Fruit fly (Drosophila melanogaster) whole organism, embryonic: ENCODE results near the gene Fum1.

ENCODE experiments used
- Bdp1 ChIP-seq: fragments of 200-800 bp; sonication (Bioruptor generic); optimal IDR thresholded peaks from 3 replicates; lab custom pipeline; 2016; ENCODE audit warnings: missing biosample characterization, missing genetic modification characterization
- CG10267 ChIP-seq: fragments of 200-800 bp; sonication (Bioruptor generic); optimal IDR thresholded peaks from 2 replicates; lab custom pipeline; 2018; ENCODE audit warnings: missing biosample characterization, mild to moderate bottlenecking, missing genetic modification characterization, moderate library complexity
- CG11560 ChIP-seq: fragments of 200-800 bp; sonication (Bioruptor generic); IDR thresholded peaks from 3 replicates; pipeline ENCODE4 v1.3.6; 2022; ENCODE audit warnings: missing biosample characterization, missing genetic modification characterization
- CG12659 ChIP-seq: fragments of 200-800 bp; sonication (Bioruptor generic); optimal IDR thresholded peaks from 3 replicates; lab custom pipeline; 2017; ENCODE audit warnings: mild to moderate bottlenecking, missing biosample characterization, missing genetic modification reagents, missing genetic modification characterization
- CG1832 ChIP-seq: fragments of 200-800 bp; sonication (Bioruptor generic); optimal IDR thresholded peaks from 2 replicates; lab custom pipeline; 2017; ENCODE audit warnings: missing biosample characterization, mild to moderate bottlenecking, missing genetic modification characterization, inconsistent platforms
- CG18619 ChIP-seq: fragments of 200-800 bp; sonication (Bioruptor generic); optimal IDR thresholded peaks from 3 replicates; lab custom pipeline; 2017; ENCODE audit warnings: missing biosample characterization, mild to moderate bottlenecking, missing genetic modification characterization
- CG34376 ChIP-seq: fragments of 200-800 bp; sonication (Bioruptor generic); optimal IDR thresholded peaks from 2 replicates; lab custom pipeline; 2018; ENCODE audit warnings: missing biosample characterization, mild to moderate bottlenecking, missing genetic modification characterization
- CG3995 ChIP-seq: fragments of 200-800 bp; sonication (Bioruptor generic); optimal IDR thresholded peaks from 3 replicates; lab custom pipeline; 2016; ENCODE audit warnings: missing biosample characterization, missing genetic modification characterization
- CG4282 ChIP-seq: fragments of 200-800 bp; sonication (Bioruptor generic); optimal IDR thresholded peaks from 2 replicates; lab custom pipeline; 2016; ENCODE audit warnings: missing biosample characterization, missing genetic modification characterization
- CG7786 ChIP-seq: fragments of 200-800 bp; sonication (Bioruptor generic); optimal IDR thresholded peaks from 2 replicates; lab custom pipeline; 2016; ENCODE audit warnings: missing biosample characterization, missing genetic modification characterization
- CG8388 ChIP-seq: fragments of 200-800 bp; sonication (Bioruptor generic); optimal IDR thresholded peaks from 2 replicates; lab custom pipeline; 2019; ENCODE audit warnings: missing biosample characterization, mild to moderate bottlenecking, missing genetic modification characterization, moderate library complexity
- CG8924 ChIP-seq: fragments of 200-800 bp; optimal IDR thresholded peaks from 3 replicates; lab custom pipeline; 2019; ENCODE audit warnings: missing biosample characterization, mild to moderate bottlenecking, missing genetic modification characterization, moderate library complexity
- CG9932 ChIP-seq: fragments of 200-800 bp; sonication (Bioruptor generic); IDR thresholded peaks from 2 replicates; pipeline ENCODE4 v1.3.6; 2022; ENCODE audit warnings: missing biosample characterization, missing genetic modification characterization
- Dp ChIP-seq: fragments of 200-800 bp; sonication (Bioruptor generic); optimal IDR thresholded peaks from 2 replicates; lab custom pipeline; 2018; ENCODE audit warnings: missing biosample characterization, mild to moderate bottlenecking, missing genetic modification characterization, moderate library complexity
- Ets65A ChIP-seq: fragments of 200-800 bp; sonication (Bioruptor generic); peaks from one replicate; lab custom pipeline; 2016; ENCODE audit warnings: missing biosample characterization, missing genetic modification characterization
- Ets97D ChIP-seq: fragments of 200-800 bp; sonication (Bioruptor generic); optimal IDR thresholded peaks from 3 replicates; lab custom pipeline; 2016; ENCODE audit warnings: missing biosample characterization, missing genetic modification characterization
- Fer1 ChIP-seq: fragments of 200-800 bp; sonication (Bioruptor generic); optimal IDR thresholded peaks from 2 replicates; lab custom pipeline; 2017; ENCODE audit warnings: missing biosample characterization, mild to moderate bottlenecking, missing genetic modification characterization
- HLH4C ChIP-seq: fragments of 200-800 bp; sonication (Bioruptor generic); IDR thresholded peaks from 3 replicates; pipeline ENCODE4 v1.3.6; 2022; ENCODE audit warnings: missing biosample characterization, missing genetic modification characterization; ENCODE audit not compliant: partially characterized antibody
- HmgZ ChIP-seq: fragments of 200-800 bp; sonication (Bioruptor generic); optimal IDR thresholded peaks from 2 replicates; lab custom pipeline; 2018; ENCODE audit warnings: missing biosample characterization, mild to moderate bottlenecking, missing genetic modification characterization
- MESR4 ChIP-seq: fragments of 200-800 bp; sonication (Bioruptor generic); optimal IDR thresholded peaks from 2 replicates; lab custom pipeline; 2018; ENCODE audit warnings: missing biosample characterization, mild to moderate bottlenecking, missing genetic modification characterization, moderate library complexity
- Mes4 ChIP-seq: fragments of 200-800 bp; sonication (Bioruptor generic); optimal IDR thresholded peaks from 2 replicates; lab custom pipeline; 2016; ENCODE audit warnings: missing biosample characterization, missing genetic modification characterization
- Myb ChIP-seq: fragments of 200-800 bp; sonication (Bioruptor generic); optimal IDR thresholded peaks from 2 replicates; lab custom pipeline; 2016; ENCODE audit warnings: missing biosample characterization, missing genetic modification characterization
- Nf-YC ChIP-seq: fragments of 200-800 bp; optimal IDR thresholded peaks from 3 replicates; lab custom pipeline; 2019; ENCODE audit warnings: missing biosample characterization, mild to moderate bottlenecking, missing genetic modification characterization, moderate library complexity
- NfI ChIP-seq: fragments of 200-800 bp; sonication (Bioruptor generic); optimal IDR thresholded peaks from 3 replicates; lab custom pipeline; 2018; ENCODE audit warnings: missing biosample characterization, mild to moderate bottlenecking, missing genetic modification characterization, moderate library complexity
- PHDP ChIP-seq: fragments of 200-800 bp; sonication (Bioruptor generic); optimal IDR thresholded peaks from 3 replicates; lab custom pipeline; 2018; ENCODE audit warnings: missing biosample characterization, mild to moderate bottlenecking, missing genetic modification characterization, moderate library complexity
- Rfx ChIP-seq: fragments of 200-800 bp; sonication (Bioruptor generic); IDR thresholded peaks from 2 replicates; pipeline ENCODE4 v1.3.6; 2022; ENCODE audit warnings: missing biosample characterization, missing genetic modification characterization
- Sry-δ ChIP-seq: fragments of 200-800 bp; sonication (Bioruptor generic); optimal IDR thresholded peaks from 2 replicates; lab custom pipeline; 2016; ENCODE audit warnings: missing biosample characterization, missing genetic modification characterization
- Trl ChIP-seq, 3 experiments: fragments of >200 bp in 2 of 3; fragments of 200-800 bp in 1 of 3; sonication (Bioruptor generic) in 1 of 3; optimal IDR thresholded peaks; 2 replicates in 1 of 3; 3 replicates in 2 of 3; lab custom pipeline; 2016 to 2017; ENCODE audit warnings: missing biosample characterization in 1 of 3, missing genetic modification characterization in 1 of 3
- ac ChIP-seq: fragments of 200-800 bp; sonication (Bioruptor generic); optimal IDR thresholded peaks from 3 replicates; lab custom pipeline; 2017; ENCODE audit warnings: missing biosample characterization, mild to moderate bottlenecking, missing genetic modification characterization
- bigmax ChIP-seq: fragments of 200-800 bp; sonication (Bioruptor generic); optimal IDR thresholded peaks from 2 replicates; lab custom pipeline; 2018; ENCODE audit warnings: missing biosample characterization, mild to moderate bottlenecking, missing genetic modification characterization
- caup ChIP-seq: fragments of 200-800 bp; sonication (Bioruptor generic); optimal IDR thresholded peaks from 3 replicates; lab custom pipeline; 2017; ENCODE audit warnings: missing biosample characterization, mild to moderate bottlenecking, missing genetic modification characterization, moderate library complexity; ENCODE audit not compliant: severe bottlenecking
- dm ChIP-seq: fragments of 200-800 bp; sonication (Bioruptor generic); optimal IDR thresholded peaks from 3 replicates; lab custom pipeline; 2016; ENCODE audit warnings: missing biosample characterization, missing genetic modification characterization
- exex ChIP-seq: fragments of 200-800 bp; sonication (Bioruptor generic); optimal IDR thresholded peaks from 4 replicates; lab custom pipeline; 2018; ENCODE audit warnings: missing biosample characterization, mild to moderate bottlenecking, missing genetic modification characterization, moderate library complexity
- gem ChIP-seq: fragments of 200-800 bp; sonication (Bioruptor generic); optimal IDR thresholded peaks from 2 replicates; lab custom pipeline; 2019; ENCODE audit warnings: missing biosample characterization, mild to moderate bottlenecking, missing genetic modification characterization, moderate library complexity
- grau ChIP-seq: fragments of 200-800 bp; optimal IDR thresholded peaks from 3 replicates; lab custom pipeline; 2019; ENCODE audit warnings: missing biosample characterization, mild to moderate bottlenecking, missing genetic modification characterization, moderate library complexity
- her ChIP-seq: fragments of 200-800 bp; sonication (Bioruptor generic); optimal IDR thresholded peaks from 2 replicates; lab custom pipeline; 2016; ENCODE audit warnings: missing biosample characterization, missing genetic modification characterization
- klu ChIP-seq: fragments of 200-800 bp; sonication (Bioruptor generic); IDR thresholded peaks from 2 replicates; pipeline ENCODE4 v1.3.6; 2022; ENCODE audit warnings: missing biosample characterization, missing genetic modification characterization
- lilli ChIP-seq: fragments of 200-800 bp; sonication (Bioruptor generic); optimal IDR thresholded peaks from 3 replicates; lab custom pipeline; 2016; ENCODE audit warnings: missing biosample characterization, missing genetic modification characterization
- mam ChIP-seq: fragments of 200-800 bp; sonication (Bioruptor generic); optimal IDR thresholded peaks from 3 replicates; lab custom pipeline; 2016; ENCODE audit warnings: missing biosample characterization, missing genetic modification characterization
- nmo ChIP-seq: fragments of 200-800 bp; sonication (Bioruptor generic); optimal IDR thresholded peaks from 2 replicates; lab custom pipeline; 2018; ENCODE audit warnings: missing biosample characterization, mild to moderate bottlenecking, missing genetic modification characterization, moderate library complexity
- onecut ChIP-seq: fragments of 200-800 bp; sonication (Bioruptor generic); IDR thresholded peaks from 2 replicates; pipeline ENCODE4 v1.3.6; 2022; ENCODE audit warnings: missing biosample characterization, missing genetic modification characterization
- pho ChIP-seq: fragments of 200-800 bp; sonication (Bioruptor generic); optimal IDR thresholded peaks from 2 replicates; lab custom pipeline; 2016; ENCODE audit warnings: missing biosample characterization, missing genetic modification characterization
- phol ChIP-seq: fragments of 200-800 bp; sonication (Bioruptor generic); optimal IDR thresholded peaks from 3 replicates; lab custom pipeline; 2018; ENCODE audit warnings: missing biosample characterization, mild to moderate bottlenecking, missing genetic modification characterization, moderate library complexity
- sima ChIP-seq: fragments of 200-800 bp; sonication (Bioruptor generic); optimal IDR thresholded peaks from 2 replicates; lab custom pipeline; 2016; ENCODE audit warnings: missing biosample characterization, missing genetic modification characterization
- stwl ChIP-seq: fragments of 200-800 bp; sonication (Bioruptor generic); optimal IDR thresholded peaks from 3 replicates; lab custom pipeline; 2018; ENCODE audit warnings: missing biosample characterization, mild to moderate bottlenecking, missing genetic modification characterization, moderate library complexity
- ttk ChIP-seq: fragments of 200-800 bp; sonication (Bioruptor generic); IDR thresholded peaks from 2 replicates; pipeline ENCODE4 v2.1.2; 2022; ENCODE audit warnings: missing biosample characterization, missing genetic modification characterization
- tup ChIP-seq: fragments of 200-800 bp; sonication (Bioruptor generic); optimal IDR thresholded peaks from 2 replicates; lab custom pipeline; 2016; ENCODE audit warnings: missing biosample characterization, mild to moderate bottlenecking, missing genetic modification characterization, moderate library complexity
- vnd ChIP-seq: fragments of 200-800 bp; sonication (Bioruptor generic); IDR thresholded peaks from 3 replicates; pipeline ENCODE4 v1.3.6; 2022; ENCODE audit warnings: missing biosample characterization, missing genetic modification characterization; ENCODE audit not compliant: partially characterized antibody
- zfh2 ChIP-seq: fragments of 200-800 bp; sonication (Bioruptor generic); optimal IDR thresholded peaks from 2 replicates; lab custom pipeline; 2016; ENCODE audit warnings: missing biosample characterization, missing genetic modification characterization

The Fum1 gene

dm6 chrX:6677826-6678489 lies at the start of gene Fum1:
Fum1 (plus strand) TSS chrX:6678424.
- TF ChIP-seq mam (GFP tag; lab: Kevin White, UChicago), result peak; percentile 23
- no peak for TF ChIP-seq onecut (GFP tag; lab: Robert Waterston, UW)
- TF ChIP-seq tup (GFP tag; lab: Kevin White, UChicago), result no peak
- peak; percentile 89 for TF ChIP-seq vnd
- no peak for TF ChIP-seq bigmax
- TF ChIP-seq HmgZ, result peak; percentile 40
- TF ChIP-seq CG3995 (GFP tag; lab: Kevin White, UChicago), result peak; percentile 36
- peak; percentile 44 for TF ChIP-seq CG10267
- TF ChIP-seq Dp (GFP tag; lab: Kevin White, UChicago), result peak; percentile 53
- peak; percentile 49 for TF ChIP-seq nmo (GFP tag; lab: Kevin White, UChicago)
- no peak for TF ChIP-seq ttk (GFP tag; lab: Robert Waterston, UW)
- peak; percentile 41 for TF ChIP-seq lilli (GFP tag; lab: Kevin White, UChicago)
- TF ChIP-seq grau, result peak; percentile 38
- TF ChIP-seq CG9932 (GFP tag; lab: Robert Waterston, UW), result peak; percentile 37; the same call in 1 of the 2 replicates
- peak; percentile 40 for TF ChIP-seq CG34376 (GFP tag; lab: Kevin White, UChicago)
- TF ChIP-seq CG11560 (tag; lab: Robert Waterston, UW), result 0 out of 3 replicates have a peak, but pooled peaks have one; percentile 11
- no peak for TF ChIP-seq sima (GFP tag; lab: Kevin White, UChicago)
- TF ChIP-seq dm, result peak; percentile 61
- peak; percentile 25 for TF ChIP-seq CG7786 (GFP tag; lab: Kevin White, UChicago)
- no peak for TF ChIP-seq Mes4
- peak; percentile 4 for TF ChIP-seq Ets97D (GFP tag; lab: Kevin White, UChicago)
- peak; percentile 28 for TF ChIP-seq her (GFP tag; lab: Kevin White, UChicago)
- TF ChIP-seq ac (GFP tag; lab: Kevin White, UChicago), result no peak
- no peak for TF ChIP-seq CG4282
- TF ChIP-seq Myb (GFP tag; lab: Kevin White, UChicago), result peak; percentile 33
- TF ChIP-seq phol (tag; lab: Kevin White, UChicago), result peak; percentile 34
- TF ChIP-seq Sry-δ, result peak; percentile 96
- peak; percentile 46 for TF ChIP-seq stwl (tag; lab: Kevin White, UChicago)
- TF ChIP-seq gem (tag; lab: Kevin White, UChicago), result no peak
- TF ChIP-seq Bdp1 (GFP tag; lab: Kevin White, UChicago), result no peak
- peak; percentile 37 for TF ChIP-seq NfI (GFP tag; lab: Kevin White, UChicago)
- TF ChIP-seq exex, result no peak
- TF ChIP-seq Rfx, result no peak; the same call in 1 of the 2 replicates
- TF ChIP-seq pho (GFP tag; lab: Kevin White, UChicago), result peak; percentile 35
- no peak for TF ChIP-seq klu (GFP tag; lab: Robert Waterston, UW)
- TF ChIP-seq CG18619 (GFP tag; lab: Kevin White, UChicago), result no peak
- peak; percentile 19 for TF ChIP-seq PHDP
- TF ChIP-seq Trl (optimal IDR thresholded peaks at IDR 0.05; lab: Kevin White, UChicago), result no peak
- peak; percentile 10 for TF ChIP-seq Trl (GFP tag; optimal IDR thresholded peaks at IDR 0.05; lab: Kevin White, UChicago)
- TF ChIP-seq zfh2 (GFP tag; lab: Kevin White, UChicago), result peak; percentile 45
- TF ChIP-seq caup (GFP tag; lab: Kevin White, UChicago), result no peak
- TF ChIP-seq Nf-YC (tag; lab: Kevin White, UChicago), result peak; percentile 45
- TF ChIP-seq HLH4C, result peak; percentile 92
- no peak for TF ChIP-seq CG8388 (GFP tag; lab: Kevin White, UChicago)
- peak; percentile 44 for TF ChIP-seq CG12659 (GFP tag; lab: Kevin White, UChicago)
- TF ChIP-seq CG1832 (GFP tag; lab: Kevin White, UChicago), result no peak
- peak; percentile 16 for TF ChIP-seq Fer1
- peak; percentile 54 for TF ChIP-seq MESR4 (GFP tag; lab: Kevin White, UChicago)
- TF ChIP-seq CG8924 (tag; lab: Kevin White, UChicago), result peak; percentile 34
- TF ChIP-seq Ets65A, result peak; percentile 61
